Worm (Caenorhabditis elegans) whole organism, young adult: Measurements from ENCODE around the gene C56G2.15.

Experiments
- B0336.3 ChIP-seq: fragments of 200-800 bp; sonication (Bioruptor generic); IDR thresholded peaks from 2 replicates; pipeline ENCODE4 v1.3.6; 2022; ENCODE audit warnings: missing genetic modification characterization, missing compliant biosample characterization
- C06A6.2 ChIP-seq: fragments of 200-800 bp; sonication (Bioruptor generic); conservative IDR thresholded peaks from 2 replicates; pipeline ENCODE4 v1.3.6; 2022; ENCODE audit warnings: missing genetic modification characterization, missing compliant biosample characterization
- ama-1 ChIP-seq, 3 experiments: fragments of 150-350 bp in 1 of 3; sonication (generic microtip) in 2 of 3; optimal IDR thresholded peaks; 2 replicates each; lab custom pipeline; 2014 to 2018; ENCODE audit warnings: missing biosample characterization in 2 of 3, missing genetic modification characterization in 2 of 3, missing genetic modification reagents in 2 of 3
- aptf-2 ChIP-seq: fragments of 200-800 bp; sonication (Bioruptor generic); conservative IDR thresholded peaks from 2 replicates; pipeline ENCODE4 v1.3.6; 2022; ENCODE audit warnings: missing genetic modification reagents, missing genetic modification characterization, missing compliant biosample characterization
- ccch-3 ChIP-seq: fragments of 200-800 bp; sonication (Bioruptor generic); optimal IDR thresholded peaks from 2 replicates; lab custom pipeline; 2018; ENCODE audit warnings: mild to moderate bottlenecking, missing genetic modification characterization, missing compliant biosample characterization
- die-1 ChIP-seq: sonication (generic microtip); optimal IDR thresholded peaks from 2 replicates; lab custom pipeline; 2016; ENCODE audit warnings: missing genotype, mild to moderate bottlenecking, missing genetic modification characterization, missing compliant biosample characterization
- egl-44 ChIP-seq: fragments of 200-800 bp; sonication (Bioruptor generic); IDR thresholded peaks from 2 replicates; pipeline ENCODE4 v1.3.6; 2022; ENCODE audit warnings: missing genetic modification reagents, missing genetic modification characterization, missing compliant biosample characterization
- him-1 ChIP-seq: sonication (generic microtip); optimal IDR thresholded peaks from 2 replicates; lab custom pipeline; 2016; ENCODE audit warnings: missing genotype, missing genetic modification reagents, missing genetic modification characterization, missing compliant biosample characterization
- xnd-1 ChIP-seq: sonication (generic microtip); optimal IDR thresholded peaks from 2 replicates; lab custom pipeline; 2016; ENCODE audit warnings: missing genotype, missing genetic modification reagents, missing genetic modification characterization, missing compliant biosample characterization
- ztf-25 ChIP-seq: fragments of 200-800 bp; sonication (Bioruptor generic); IDR thresholded peaks from 2 replicates; pipeline ENCODE4 v1.3.6; 2022; ENCODE audit warnings: missing genetic modification reagents, missing genetic modification characterization, missing compliant biosample characterization

- TF ChIP-seq him-1 (tag; lab: Kevin White, UChicago): no peak
- TF ChIP-seq ccch-3 (GFP tag; lab: Kevin White, UChicago): no peak
- no peak for TF ChIP-seq die-1
- TF ChIP-seq ama-1 (optimal IDR thresholded peaks at IDR 0.05; lab: Kevin White, UChicago): no peak
- no peak for TF ChIP-seq ama-1 (GFP tag; optimal IDR thresholded peaks at IDR 0.05; lab: Kevin White, UChicago)
- no peak for TF ChIP-seq egl-44 (GFP tag; lab: Robert Waterston, UW)
- no peak for TF ChIP-seq C06A6.2 (GFP tag; lab: Robert Waterston, UW)
- no peak for TF ChIP-seq B0336.3 (GFP tag; lab: Robert Waterston, UW)
- TF ChIP-seq aptf-2 (GFP tag; lab: Robert Waterston, UW): no peak
- no peak for TF ChIP-seq ztf-25 (GFP tag; lab: Robert Waterston, UW)
- no peak for TF ChIP-seq xnd-1 (tag; lab: Kevin White, UChicago)
These were observed at the start of gene C56G2.15, which contains the start of gene thoc-2 for ce11 chrIII:6367712-6368111.
